Worm (Caenorhabditis elegans) whole organism, L4 larva: Measurements from ENCODE around the gene scl-6.

Experiments used
- T26A8.4 ChIP-seq: fragments of 200-800 bp; sonication (Bioruptor generic); IDR thresholded peaks from 2 replicates; pipeline ENCODE4 v1.3.6; 2022; ENCODE audit warnings: missing genetic modification characterization, missing compliant biosample characterization
- ama-1 ChIP-seq: fragments of 150-350 bp; optimal IDR thresholded peaks from 2 replicates; lab custom pipeline; 2014; ENCODE audit warnings: inconsistent platforms, mixed read lengths
- ceh-82 ChIP-seq: sonication (generic microtip); optimal IDR thresholded peaks from 2 replicates; lab custom pipeline; 2017; ENCODE audit warnings: missing biosample characterization, missing genetic modification characterization
- dmd-8 ChIP-seq: fragments of 200-800 bp; sonication (Bioruptor generic); IDR thresholded peaks from 2 replicates; pipeline ENCODE4 v1.3.6; 2022; ENCODE audit warnings: missing genetic modification characterization, missing compliant biosample characterization
- egl-27 ChIP-seq: sonication (generic microtip); optimal IDR thresholded peaks from 3 replicates; lab custom pipeline; 2017; ENCODE audit warnings: missing biosample characterization, missing genetic modification reagents, missing genetic modification characterization

ce11 chrIV:13052568-13052967, 16.0 kb upstream of the scl-6 start, which contains the start of gene F49E11.7:
- TF ChIP-seq T26A8.4 (GFP tag; lab: Robert Waterston, UW) (no peak), ama-1 (lab: Kevin White, UChicago) (no peak), egl-27 (tag; lab: Kevin White, UChicago) (no peak), dmd-8 (GFP tag; lab: Robert Waterston, UW) (no peak), ceh-82 (no peak)
